Worm (Caenorhabditis elegans) whole organism, L4 larva: ENCODE results near the gene zif-1.

Experiments
- ceh-82 ChIP-seq: sonication (generic microtip); optimal IDR thresholded peaks from 2 replicates; lab custom pipeline; 2017; ENCODE audit warnings: missing biosample characterization, missing genetic modification characterization
- dmd-8 ChIP-seq: fragments of 200-800 bp; sonication (Bioruptor generic); IDR thresholded peaks from 2 replicates; pipeline ENCODE4 v1.3.6; 2022; ENCODE audit warnings: missing genetic modification characterization, missing compliant biosample characterization
- egl-27 ChIP-seq: sonication (generic microtip); optimal IDR thresholded peaks from 3 replicates; lab custom pipeline; 2017; ENCODE audit warnings: missing biosample characterization, missing genetic modification reagents, missing genetic modification characterization
- lim-7 ChIP-seq: fragments of 200-800 bp; sonication (Bioruptor generic); IDR thresholded peaks from 2 replicates; pipeline ENCODE4 v1.3.6; 2022; ENCODE audit warnings: missing genetic modification characterization, missing compliant biosample characterization
- madf-5 ChIP-seq, 2 experiments: fragments of 200-800 bp; sonication (Bioruptor generic); IDR thresholded peaks; 2 replicates each; pipeline ENCODE4 v1.3.6; 2022; ENCODE audit warnings: missing compliant biosample characterization in 2 of 2, missing genetic modification characterization in 2 of 2
- mxl-3 ChIP-seq: fragments of 200-800 bp; sonication (Bioruptor generic); optimal IDR thresholded peaks from 2 replicates; lab custom pipeline; 2018; ENCODE audit warnings: mild to moderate bottlenecking, missing genetic modification characterization, missing compliant biosample characterization
- sdz-12 ChIP-seq: fragments of 200-800 bp; sonication (Bioruptor generic); optimal IDR thresholded peaks from 2 replicates; lab custom pipeline; 2018; ENCODE audit warnings: mild to moderate bottlenecking, missing genetic modification characterization, missing compliant biosample characterization
- unc-62 ChIP-seq, 3 experiments: fragments of 150-350 bp in 1 of 3; sonication (generic microtip); optimal IDR thresholded peaks in 2 of 3; peaks in 1 of 3; 1 replicate in 1 of 3; 2 replicates in 2 of 3; lab custom pipeline; 2014 to 2017; ENCODE audit warnings: missing biosample characterization in 3 of 3, missing genetic modification characterization in 3 of 3, missing genetic modification reagents in 3 of 3, missing genotype in 1 of 3

DNA sequence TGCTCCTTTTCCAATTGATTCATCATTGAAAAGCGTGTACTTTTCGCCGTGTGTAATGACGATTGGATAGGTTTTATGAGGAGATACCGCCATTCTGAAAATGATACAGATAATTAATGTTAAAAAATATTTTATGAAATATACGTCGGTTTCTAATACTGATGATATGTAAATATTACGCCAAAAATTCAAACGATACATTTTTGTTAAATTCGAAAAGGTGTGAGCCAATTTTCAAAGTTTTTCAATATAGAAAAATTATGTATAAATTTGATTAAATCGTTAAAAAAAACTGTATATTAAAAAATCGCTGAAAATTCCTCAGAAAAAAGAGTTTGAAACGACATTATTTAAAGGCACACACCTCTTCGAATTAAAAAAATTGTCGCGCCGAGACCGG is 48.0 kb downstream of the zif-1 start, which contains the start of gene ikke-1:
- TF ChIP-seq lim-7 (no peak), egl-27 (no peak), unc-62 (GFP tag; optimal IDR thresholded peaks at IDR 0.05 in 1 of 2; lab: Kevin White, UChicago) (no peak), unc-62 (tag; optimal IDR thresholded peaks at IDR 0.05; lab: Kevin White, UChicago) (no peak), sdz-12 (GFP tag; lab: Kevin White, UChicago) (no peak), dmd-8 (no peak), ceh-82 (no peak), madf-5 (GFP tag; IDR thresholded peaks at IDR 0.05; lab: Robert Waterston, UW) (no peak), mxl-3 (no peak)
